Fruit fly (Drosophila melanogaster) whole organism, embryonic: Measurements from ENCODE around the gene DCTN6-p27.
A peak's percentile ranks its signal among the peaks of the same experiment; 100 is the strongest.

Source experiments
- Ada2b ChIP-seq: fragments of 200-800 bp; sonication (Bioruptor generic); IDR thresholded peaks from 2 replicates; pipeline ENCODE4 v1.3.6; 2022; ENCODE audit warnings: missing biosample characterization, missing genetic modification characterization
- Awh ChIP-seq: fragments of 200-800 bp; sonication (Bioruptor generic); IDR thresholded peaks from 2 replicates; pipeline ENCODE4, ENCODE4 v1.3.6; 2022; ENCODE audit warnings: missing biosample characterization, missing genetic modification characterization
- Bgb ChIP-seq: fragments of 200-800 bp; sonication (Bioruptor generic); IDR thresholded peaks from 2 replicates; pipeline ENCODE4 v1.3.6; 2022; ENCODE audit warnings: missing biosample characterization, missing genetic modification characterization; ENCODE audit not compliant: partially characterized antibody
- CG10565 ChIP-seq: fragments of 200-800 bp; sonication (Bioruptor generic); optimal IDR thresholded peaks from 3 replicates; lab custom pipeline; 2016; ENCODE audit warnings: missing biosample characterization, mild to moderate bottlenecking, missing genetic modification characterization
- CG11085 ChIP-seq: fragments of 200-800 bp; sonication (Bioruptor generic); IDR thresholded peaks from 2 replicates; pipeline ENCODE4 v1.3.6; 2022; ENCODE audit warnings: missing biosample characterization, missing genetic modification characterization
- CG13775 ChIP-seq: fragments of 200-800 bp; sonication (Bioruptor generic); optimal IDR thresholded peaks from 3 replicates; lab custom pipeline; 2017; ENCODE audit warnings: missing biosample characterization, mild to moderate bottlenecking, missing genetic modification characterization
- CG1529 ChIP-seq: fragments of 200-800 bp; sonication (Bioruptor generic); optimal IDR thresholded peaks from 3 replicates; lab custom pipeline; 2018; ENCODE audit warnings: missing biosample characterization, missing genetic modification characterization
- CG16813 ChIP-seq: fragments of 200-800 bp; sonication (Bioruptor generic); IDR thresholded peaks from 3 replicates; pipeline ENCODE4 v1.3.6; 2022; ENCODE audit warnings: missing biosample characterization, missing genetic modification characterization; ENCODE audit not compliant: partially characterized antibody
- CG17328 ChIP-seq: fragments of 200-800 bp; sonication (Bioruptor generic); IDR thresholded peaks from 2 replicates; pipeline ENCODE4 v1.3.6; 2022; ENCODE audit warnings: missing biosample characterization, missing genetic modification characterization
- CG17612 ChIP-seq: fragments of 200-800 bp; sonication (Bioruptor generic); IDR thresholded peaks from 2 replicates; pipeline ENCODE4 v1.3.6; 2022; ENCODE audit warnings: missing biosample characterization, missing genetic modification characterization
- CG2202 ChIP-seq: fragments of 200-800 bp; sonication (Bioruptor generic); optimal IDR thresholded peaks from 2 replicates; lab custom pipeline; 2018; ENCODE audit warnings: missing biosample characterization, mild to moderate bottlenecking, missing genetic modification characterization
- CG31441 ChIP-seq: fragments of 200-800 bp; sonication (Bioruptor generic); IDR thresholded peaks from 2 replicates; pipeline ENCODE4 v1.3.6; 2022; ENCODE audit warnings: missing biosample characterization, missing genetic modification characterization
- CG32532 ChIP-seq: fragments of 200-800 bp; sonication (Bioruptor generic); IDR thresholded peaks from 2 replicates; pipeline ENCODE4 v1.3.6; 2022; ENCODE audit warnings: missing biosample characterization, missing genetic modification characterization
- CG3281 ChIP-seq: fragments of 200-800 bp; sonication (Bioruptor generic); optimal IDR thresholded peaks from 3 replicates; lab custom pipeline; 2017; ENCODE audit warnings: missing biosample characterization, mild to moderate bottlenecking, missing genetic modification characterization
- CG34224 ChIP-seq: fragments of 200-800 bp; sonication (Bioruptor generic); IDR thresholded peaks from 3 replicates; pipeline ENCODE4 v1.3.6; 2022; ENCODE audit warnings: missing biosample characterization, missing genetic modification characterization; ENCODE audit not compliant: partially characterized antibody
- CG43689 ChIP-seq: fragments of 200-800 bp; sonication (Bioruptor generic); IDR thresholded peaks from 2 replicates; pipeline ENCODE4 v1.3.6; 2022; ENCODE audit warnings: missing biosample characterization, missing genetic modification characterization
- CG6689 ChIP-seq: fragments of 200-800 bp; sonication (Bioruptor generic); IDR thresholded peaks from 2 replicates; pipeline ENCODE4 v1.3.6; 2022; ENCODE audit warnings: missing biosample characterization, missing genetic modification characterization
- D19A ChIP-seq: fragments of 200-800 bp; optimal IDR thresholded peaks from 3 replicates; lab custom pipeline; 2019; ENCODE audit warnings: missing biosample characterization, mild to moderate bottlenecking, missing genetic modification characterization, moderate library complexity
- Hand ChIP-seq: fragments of 200-800 bp; sonication (Bioruptor generic); optimal IDR thresholded peaks from 2 replicates; lab custom pipeline; 2017; ENCODE audit warnings: mild to moderate bottlenecking, missing biosample characterization, missing genetic modification reagents, missing genetic modification characterization
- Hey ChIP-seq: fragments of 200-800 bp; sonication (Bioruptor generic); optimal IDR thresholded peaks from 3 replicates; lab custom pipeline; 2018; ENCODE audit warnings: missing biosample characterization, mild to moderate bottlenecking, missing genetic modification characterization
- Med ChIP-seq: fragments of 200-800 bp; sonication (Bioruptor generic); peaks from one replicate; lab custom pipeline; 2016; ENCODE audit warnings: missing biosample characterization, missing genetic modification characterization, mild to moderate bottlenecking, inconsistent platforms, moderate library complexity
- Trl ChIP-seq, 3 experiments: fragments of >200 bp in 2 of 3; fragments of 200-800 bp in 1 of 3; sonication (Bioruptor generic) in 1 of 3; optimal IDR thresholded peaks; 2 replicates in 1 of 3; 3 replicates in 2 of 3; lab custom pipeline; 2016 to 2017; ENCODE audit warnings: missing biosample characterization in 1 of 3, missing genetic modification characterization in 1 of 3
- aop ChIP-seq: fragments of 200-800 bp; sonication (Bioruptor generic); IDR thresholded peaks from 2 replicates; pipeline ENCODE4 v1.3.6; 2022; ENCODE audit warnings: missing biosample characterization, missing genetic modification characterization
- ara ChIP-seq: fragments of 200-800 bp; sonication (Bioruptor generic); IDR thresholded peaks from 2 replicates; pipeline ENCODE4 v1.3.6; 2022; ENCODE audit warnings: missing biosample characterization, missing genetic modification characterization
- ase ChIP-seq: fragments of 200-800 bp; sonication (Bioruptor generic); IDR thresholded peaks from 3 replicates; pipeline ENCODE4 v1.3.6; 2022; ENCODE audit warnings: missing biosample characterization, missing genetic modification characterization
- bcd ChIP-seq: fragments of 200-800 bp; sonication (Bioruptor generic); optimal IDR thresholded peaks from 2 replicates; lab custom pipeline; 2017; ENCODE audit warnings: missing biosample characterization, mild to moderate bottlenecking, missing genetic modification characterization
- caup ChIP-seq: fragments of 200-800 bp; sonication (Bioruptor generic); optimal IDR thresholded peaks from 3 replicates; lab custom pipeline; 2017; ENCODE audit warnings: missing biosample characterization, mild to moderate bottlenecking, missing genetic modification characterization, moderate library complexity; ENCODE audit not compliant: severe bottlenecking
- disco-r ChIP-seq: fragments of 200-800 bp; sonication (Bioruptor generic); optimal IDR thresholded peaks from 2 replicates; lab custom pipeline; 2016; ENCODE audit warnings: missing biosample characterization, missing genetic modification characterization
- eyg ChIP-seq: fragments of 200-800 bp; sonication (Bioruptor generic); optimal IDR thresholded peaks from 3 replicates; lab custom pipeline; 2016; ENCODE audit warnings: missing biosample characterization, missing genetic modification characterization
- fd64A ChIP-seq: fragments of 200-800 bp; sonication (Bioruptor generic); optimal IDR thresholded peaks from 3 replicates; lab custom pipeline; 2018; ENCODE audit warnings: missing biosample characterization, mild to moderate bottlenecking, missing genetic modification characterization
- gcm2 ChIP-seq: fragments of 200-800 bp; sonication (Bioruptor generic); optimal IDR thresholded peaks from 2 replicates; lab custom pipeline; 2016; ENCODE audit warnings: missing biosample characterization, missing genetic modification characterization
- grau ChIP-seq: fragments of 200-800 bp; optimal IDR thresholded peaks from 3 replicates; lab custom pipeline; 2019; ENCODE audit warnings: missing biosample characterization, mild to moderate bottlenecking, missing genetic modification characterization, moderate library complexity
- gsb ChIP-seq: fragments of 200-800 bp; sonication (Bioruptor generic); IDR thresholded peaks from 2 replicates; pipeline ENCODE4 v1.3.6; 2022; ENCODE audit warnings: missing biosample characterization, missing genetic modification characterization
- ind ChIP-seq: fragments of 200-800 bp; sonication (Bioruptor generic); optimal IDR thresholded peaks from 3 replicates; lab custom pipeline; 2016; ENCODE audit warnings: missing biosample characterization, missing genetic modification characterization
- lola ChIP-seq, 3 experiments: fragments of >200 bp in 2 of 3; fragments of 200-800 bp in 1 of 3; sonication (Bioruptor generic) in 1 of 3; optimal IDR thresholded peaks; 2 replicates each; lab custom pipeline; 2017 to 2019; ENCODE audit warnings: missing biosample characterization in 3 of 3, missing genetic modification characterization in 3 of 3, mild to moderate bottlenecking in 1 of 3, moderate library complexity in 1 of 3
- luna ChIP-seq: fragments of 200-800 bp; sonication (Bioruptor generic); optimal IDR thresholded peaks from 2 replicates; lab custom pipeline; 2016; ENCODE audit warnings: missing biosample characterization, missing genetic modification characterization
- org-1 ChIP-seq: fragments of 200-800 bp; sonication (Bioruptor generic); optimal IDR thresholded peaks from 2 replicates; lab custom pipeline; 2017; ENCODE audit warnings: missing biosample characterization, missing genetic modification characterization
- phol ChIP-seq: fragments of 200-800 bp; sonication (Bioruptor generic); optimal IDR thresholded peaks from 3 replicates; lab custom pipeline; 2018; ENCODE audit warnings: missing biosample characterization, mild to moderate bottlenecking, missing genetic modification characterization, moderate library complexity
- prd ChIP-seq, 3 experiments: fragments of >200 bp in 2 of 3; fragments of 200-800 bp in 1 of 3; sonication (Bioruptor generic) in 1 of 3; optimal IDR thresholded peaks in 2 of 3; IDR thresholded peaks in 1 of 3; 2 replicates in 2 of 3; 3 replicates in 1 of 3; pipeline versions ENCODE4 v1.3.6 to Lab custom; 2017 to 2022; ENCODE audit warnings: missing biosample characterization in 1 of 3, missing genetic modification characterization in 1 of 3
- seq ChIP-seq: fragments of 200-800 bp; sonication (Bioruptor generic); IDR thresholded peaks from 2 replicates; pipeline ENCODE4 v1.3.6; 2022; ENCODE audit warnings: missing biosample characterization, missing genetic modification characterization
- stwl ChIP-seq: fragments of 200-800 bp; sonication (Bioruptor generic); optimal IDR thresholded peaks from 3 replicates; lab custom pipeline; 2018; ENCODE audit warnings: missing biosample characterization, mild to moderate bottlenecking, missing genetic modification characterization, moderate library complexity
- toy ChIP-seq: fragments of 200-800 bp; sonication (Bioruptor generic); IDR thresholded peaks from 2 replicates; pipeline ENCODE4 v1.3.6; 2022; ENCODE audit warnings: missing biosample characterization, missing genetic modification characterization
- tx ChIP-seq: fragments of 200-800 bp; sonication (Bioruptor generic); optimal IDR thresholded peaks from 2 replicates; lab custom pipeline; 2016; ENCODE audit warnings: missing biosample characterization, missing genetic modification characterization
- unc-4 ChIP-seq: fragments of 200-800 bp; sonication (Bioruptor generic); IDR thresholded peaks from 2 replicates; pipeline ENCODE4 v1.3.6; 2022; ENCODE audit warnings: missing biosample characterization, missing genetic modification characterization; ENCODE audit not compliant: partially characterized antibody
- vnd ChIP-seq: fragments of 200-800 bp; sonication (Bioruptor generic); IDR thresholded peaks from 3 replicates; pipeline ENCODE4 v1.3.6; 2022; ENCODE audit warnings: missing biosample characterization, missing genetic modification characterization; ENCODE audit not compliant: partially characterized antibody

DCTN6-p27 gene

DNA sequence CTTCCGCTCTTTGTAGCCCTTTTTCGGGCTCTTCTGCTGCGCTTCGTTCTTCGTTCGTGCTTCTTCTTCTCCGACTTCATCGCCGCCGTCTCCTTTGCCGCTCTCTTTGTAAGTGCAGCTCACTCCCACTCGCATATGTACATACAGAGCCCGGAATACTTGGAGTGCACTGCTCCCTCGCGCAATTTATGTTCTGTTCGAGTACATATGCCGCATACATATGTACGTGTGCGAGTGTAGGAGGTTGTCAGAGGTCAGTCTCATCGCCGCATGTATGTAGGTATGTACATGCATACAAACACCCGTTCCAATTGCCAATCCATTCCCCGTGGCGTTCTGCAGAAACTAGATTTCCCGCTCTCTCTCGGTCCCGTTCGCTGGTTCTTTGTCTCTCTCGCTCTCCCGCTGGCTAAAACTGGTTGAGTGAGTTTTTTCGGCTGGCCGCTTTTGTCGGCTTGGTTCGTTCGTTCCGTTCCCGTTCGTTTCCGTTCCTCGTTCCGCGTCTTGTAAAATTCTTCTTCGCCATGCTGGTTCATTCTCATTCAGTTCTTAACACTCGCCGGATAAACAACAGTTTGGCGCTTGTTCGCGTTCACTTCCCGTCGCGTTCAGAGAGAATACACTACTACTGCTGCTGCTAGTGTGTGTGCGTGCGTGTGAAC lies 26.0 kb downstream of the DCTN6-p27 start (continued):
- TF ChIP-seq CG1529 (GFP tag; lab: Kevin White, UChicago) (no peak), ind (no peak), CG2202 (tag; lab: Kevin White, UChicago) (peak; percentile 8), unc-4 (GFP tag; lab: Robert Waterston, UW) (peak; percentile 42; the same call in 1 of the 2 replicates), CG13775 (no peak), CG16813 (GFP tag; lab: Robert Waterston, UW) (peak; percentile 15; the same call in 2 of the 3 replicates), eyg (GFP tag; lab: Kevin White, UChicago) (no peak), disco-r (GFP tag; lab: Kevin White, UChicago) (no peak), ase (no peak), CG11085 (GFP tag; lab: Robert Waterston, UW) (no peak), D19A (tag; lab: Kevin White, UChicago) (peak; percentile 48), caup (GFP tag; lab: Kevin White, UChicago) (peak; percentile 56), Trl (optimal IDR thresholded peaks at IDR 0.05; lab: Kevin White, UChicago) (peak; percentile 91 to 95), Trl (GFP tag; optimal IDR thresholded peaks at IDR 0.05; lab: Kevin White, UChicago) (peak; percentile 54), vnd (GFP tag; lab: Robert Waterston, UW) (no peak), CG43689 (GFP tag; lab: Robert Waterston, UW) (no peak)

DNA sequence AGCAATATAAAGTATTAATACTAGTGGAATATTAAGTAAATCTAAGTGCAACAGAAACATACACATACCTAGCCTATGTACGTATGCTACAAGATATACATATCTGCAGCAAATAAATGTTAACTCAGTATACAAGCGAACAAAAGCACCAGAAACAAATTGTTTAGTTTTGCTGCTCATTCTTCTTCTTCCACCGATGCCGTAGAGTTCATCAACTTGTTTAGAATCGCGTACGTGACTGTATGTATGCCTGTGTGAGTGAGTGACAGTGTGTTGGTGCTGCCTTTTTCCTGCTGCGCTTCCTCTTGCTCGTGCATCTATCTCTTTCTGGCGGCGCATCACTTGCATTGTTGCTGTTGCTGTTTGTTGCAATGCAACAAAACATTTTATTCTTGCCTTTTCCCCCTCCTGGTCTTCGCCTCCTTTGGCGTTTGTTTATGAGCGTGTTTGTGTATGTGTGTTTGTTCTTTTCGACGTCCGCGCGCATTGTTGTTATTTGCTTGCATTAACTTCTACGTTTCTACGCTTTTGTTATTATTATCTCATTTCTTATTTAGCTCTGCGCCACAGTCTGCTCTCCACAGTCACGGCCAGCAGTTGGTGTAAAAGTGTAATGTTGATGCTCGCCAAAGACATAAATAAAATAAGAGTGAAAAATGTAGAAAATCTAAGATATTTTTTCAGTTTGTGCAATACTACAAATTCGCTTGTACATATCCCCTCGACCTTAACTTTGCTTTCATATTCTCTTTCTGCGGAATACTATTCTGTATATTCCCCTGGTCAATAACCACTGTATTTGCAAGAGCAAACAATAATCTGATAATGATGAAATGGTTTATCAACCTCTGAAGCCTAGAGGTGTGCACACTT lies 26.8 kb downstream of the DCTN6-p27 start:
- TF ChIP-seq aop (0 out of 2 replicates have a peak, but pooled peaks have one; percentile 19), CG17328 (GFP tag; lab: Robert Waterston, UW) (0 out of 2 replicates have a peak, but pooled peaks have one; percentile 12), gsb (GFP tag; lab: Robert Waterston, UW) (no peak), Hand (GFP tag; lab: Kevin White, UChicago) (no peak), Awh (GFP tag; lab: Robert Waterston, UW) (0 out of 2 replicates have a peak, but pooled peaks have one; percentile 42), toy (GFP tag; lab: Robert Waterston, UW) (no peak), Med (GFP tag; lab: Kevin White, UChicago) (no peak), CG17612 (no peak), grau (tag; lab: Kevin White, UChicago) (peak; percentile 87), gcm2 (no peak), org-1 (GFP tag; lab: Kevin White, UChicago) (peak; percentile 23), CG6689 (GFP tag; lab: Robert Waterston, UW) (peak; percentile 23; the same call in 1 of the 2 replicates), CG34224 (GFP tag; lab: Robert Waterston, UW) (no peak), tx (GFP tag; lab: Kevin White, UChicago) (no peak), phol (tag; lab: Kevin White, UChicago) (peak; percentile 37), stwl (tag; lab: Kevin White, UChicago) (no peak), prd (optimal IDR thresholded peaks at IDR 0.05; lab: Kevin White, UChicago) (no peak), prd (GFP tag; IDR thresholded peaks at IDR 0.05; lab: Robert Waterston, UW) (0 out of 3 replicates have a peak, but pooled peaks have one; percentile 38), fd64A (GFP tag; lab: Kevin White, UChicago) (no peak), CG3281 (peak; percentile 19), Bgb (GFP tag; lab: Robert Waterston, UW) (no peak), ara (GFP tag; lab: Robert Waterston, UW) (peak; percentile 55; the same call in 1 of the 2 replicates), CG31441 (GFP tag; lab: Robert Waterston, UW) (peak; percentile 53; the same call in 1 of the 2 replicates), seq (GFP tag; lab: Robert Waterston, UW) (no peak), luna (GFP tag; lab: Kevin White, UChicago) (no peak), lola (GFP tag; optimal IDR thresholded peaks at IDR 0.05; lab: Kevin White, UChicago) (peak in 1 of 3 experiments; percentile 27), bcd (GFP tag; lab: Kevin White, UChicago) (peak; percentile 24), CG10565 (GFP tag; lab: Kevin White, UChicago) (no peak), Hey (no peak), CG32532 (no peak), Ada2b (GFP tag; lab: Robert Waterston, UW) (peak; percentile 28; the same call in 1 of the 2 replicates)
